Fruit fly (Drosophila melanogaster) whole organism: Measurements from ENCODE around the gene CG5849.

ENCODE experiments used
- pan ChIP-seq: fragments of >200 bp; optimal IDR thresholded peaks from 2 replicates; lab custom pipeline; 2017
- psq ChIP-seq: fragments of >200 bp; optimal IDR thresholded peaks from 2 replicates; lab custom pipeline; 2017
- usp ChIP-seq: fragments of >200 bp; optimal IDR thresholded peaks from 2 replicates; lab custom pipeline; 2017; ENCODE audit warnings: missing biosample characterization, missing genetic modification characterization, mixed read lengths

- TF ChIP-seq pan (lab: Kevin White, UChicago): no peak
- TF ChIP-seq psq (lab: Kevin White, UChicago): no peak
- TF ChIP-seq usp: no peak
Measured at dm6 chr3R:21722457-21722856, 17.4 kb upstream of the CG5849 start.
